Fruit fly (Drosophila melanogaster): ENCODE data around the gene CG5250.

The CG5250 gene

dm6 chr3R:19253975-19254374 is 24.9 kb upstream of the CG5250 start:
- TF ChIP-seq CG5204 (GFP tag; optimal IDR thresholded peaks at IDR 0.05) = no peak
- no peak for TF ChIP-seq CG12768 (GFP tag; optimal IDR thresholded peaks at IDR 0.05)
- no peak for TF ChIP-seq CG1620 (GFP tag; optimal IDR thresholded peaks at IDR 0.05)

dm6 chr3R:19250063-19250462 is 21.0 kb upstream of the CG5250 start:
- TF ChIP-seq ovo (GFP tag; optimal IDR thresholded peaks at IDR 0.05) (peak; percentile 25), CG33017 (tag; optimal IDR thresholded peaks at IDR 0.05) (no peak)

dm6 chr3R:19248036-19248435 is 19.0 kb upstream of the CG5250 start, which contains the start of gene CG5217:
CG5217 (minus strand) TSS chr3R:19248136.
- no peak for TF ChIP-seq Crg-1 (GFP tag; optimal IDR thresholded peaks at IDR 0.05)
- TF ChIP-seq bab1 (GFP tag; optimal IDR thresholded peaks at IDR 0.05) = no peak

dm6 chr3R:19246080-19246637 is 17.1 kb upstream of the CG5250 start, which contains the start of gene unc79:
unc79 (minus strand) TSS chr3R:19246130.
- TF ChIP-seq CG14711 (tag; optimal IDR thresholded peaks at IDR 0.05) = no peak
- TF ChIP-seq cic (GFP tag; optimal IDR thresholded peaks at IDR 0.05) = peak; percentile 4

dm6 chr3R:19245399-19245798 is 16.3 kb upstream of the CG5250 start:
- no peak for TF ChIP-seq CG12768 (GFP tag; optimal IDR thresholded peaks at IDR 0.05)
- TF ChIP-seq pad (GFP tag; optimal IDR thresholded peaks at IDR 0.05) = no peak
- TF ChIP-seq kay (GFP tag; ENCODE audit: borderline replicate concordance) = no peak
- no peak for TF ChIP-seq cnc (optimal IDR thresholded peaks at IDR 0.05)
- no peak for TF ChIP-seq CG33017 (tag; optimal IDR thresholded peaks at IDR 0.05)
- TF ChIP-seq bab1 (GFP tag; optimal IDR thresholded peaks at IDR 0.05) = no peak
- TF ChIP-seq CG14711 (tag; optimal IDR thresholded peaks at IDR 0.05) = no peak
- no peak for TF ChIP-seq ovo (GFP tag; optimal IDR thresholded peaks at IDR 0.05)
- no peak for TF ChIP-seq Clk (GFP tag; optimal IDR thresholded peaks at IDR 0.05)
- TF ChIP-seq cic (GFP tag; optimal IDR thresholded peaks at IDR 0.05) = no peak
- TF ChIP-seq CG7101 (tag; optimal IDR thresholded peaks at IDR 0.05) = no peak
- TF ChIP-seq Crg-1 (GFP tag; optimal IDR thresholded peaks at IDR 0.05) = no peak
- TF ChIP-seq Hr96 (GFP tag; optimal IDR thresholded peaks at IDR 0.05) = no peak
- no peak for TF ChIP-seq CG7045 (GFP tag; optimal IDR thresholded peaks at IDR 0.05)

- TF ChIP-seq CG7045 (GFP tag; optimal IDR thresholded peaks at IDR 0.05) (no peak), Clk (GFP tag; optimal IDR thresholded peaks at IDR 0.05) (no peak), CG5204 (GFP tag; optimal IDR thresholded peaks at IDR 0.05) (no peak), cic (GFP tag; optimal IDR thresholded peaks at IDR 0.05) (no peak), Mnt (GFP tag; optimal IDR thresholded peaks at IDR 0.05) (no peak), toe (GFP tag; optimal IDR thresholded peaks at IDR 0.05) (no peak), CG12768 (GFP tag; optimal IDR thresholded peaks at IDR 0.05) (no peak), CG14711 (tag; optimal IDR thresholded peaks at IDR 0.05) (no peak)
Measured at dm6 chr3R:19238934-19239333, 9.9 kb upstream of the CG5250 start.

- TF ChIP-seq cic (GFP tag; optimal IDR thresholded peaks at IDR 0.05) (no peak), CG7101 (tag; optimal IDR thresholded peaks at IDR 0.05) (no peak), CG7045 (GFP tag; optimal IDR thresholded peaks at IDR 0.05) (no peak), CG5204 (GFP tag; optimal IDR thresholded peaks at IDR 0.05) (no peak), ovo (GFP tag; optimal IDR thresholded peaks at IDR 0.05) (no peak), toe (GFP tag; optimal IDR thresholded peaks at IDR 0.05) (no peak), Hr96 (GFP tag; optimal IDR thresholded peaks at IDR 0.05) (no peak), kay (GFP tag; ENCODE audit: borderline replicate concordance) (no peak), CG33017 (tag; optimal IDR thresholded peaks at IDR 0.05) (no peak), bab1 (GFP tag; optimal IDR thresholded peaks at IDR 0.05) (no peak)
Measured at dm6 chr3R:19228080-19228479, 996 bp downstream of the CG5250 start, which contains the start of gene CG11703. CG11703 (minus strand) TSS chr3R:19228180.

dm6 chr3R:19226137-19226873 is 2.8 kb downstream of the CG5250 start, which contains the start of gene vib:
vib (minus strand) TSS chr3R:19226651.
- TF ChIP-seq CG11617 (GFP tag; optimal IDR thresholded peaks at IDR 0.05) (peak; percentile 40), Mnt (GFP tag; optimal IDR thresholded peaks at IDR 0.05) (peak; percentile 48), ovo (GFP tag; optimal IDR thresholded peaks at IDR 0.05) (peak; percentile 31), bab1 (GFP tag; optimal IDR thresholded peaks at IDR 0.05) (peak; percentile 61), CG33017 (tag; optimal IDR thresholded peaks at IDR 0.05) (peak; percentile 53), CG1620 (GFP tag; optimal IDR thresholded peaks at IDR 0.05) (peak; percentile 27), pad (GFP tag; optimal IDR thresholded peaks at IDR 0.05) (peak; percentile 24), Clk (GFP tag; optimal IDR thresholded peaks at IDR 0.05) (peak; percentile 17), cnc (optimal IDR thresholded peaks at IDR 0.05) (no peak), Crg-1 (GFP tag; optimal IDR thresholded peaks at IDR 0.05) (no peak), CG7101 (tag; optimal IDR thresholded peaks at IDR 0.05) (peak; percentile 58), CG7045 (GFP tag; optimal IDR thresholded peaks at IDR 0.05) (peak; percentile 33), kay (GFP tag; ENCODE audit: borderline replicate concordance) (peak; percentile 73), toe (GFP tag; optimal IDR thresholded peaks at IDR 0.05) (peak; percentile 43), tj (GFP tag; optimal IDR thresholded peaks at IDR 0.05) (peak; percentile 24), CG12768 (GFP tag; optimal IDR thresholded peaks at IDR 0.05) (peak; percentile 62), CG5204 (GFP tag; optimal IDR thresholded peaks at IDR 0.05) (no peak), CG14711 (tag; optimal IDR thresholded peaks at IDR 0.05) (peak; percentile 67), cic (GFP tag; optimal IDR thresholded peaks at IDR 0.05) (peak; percentile 52), Hr96 (GFP tag; optimal IDR thresholded peaks at IDR 0.05) (no peak)
